Worm (Caenorhabditis elegans): ENCODE measurements around the gene Y39A3A.2.

Y39A3A.2 gene

ce11 chrIII:2030776-2031565 lies 26.5 kb downstream of the Y39A3A.2 start:
- TF ChIP-seq xnd-1 (tag; optimal IDR thresholded peaks at IDR 0.05) (no peak), cebp-2 (GFP tag; IDR thresholded peaks at IDR 0.05) (0 out of 2 replicates have a peak, but pooled peaks have one; percentile 63), ceh-100 (GFP tag; IDR thresholded peaks at IDR 0.05) (0 out of 2 replicates have a peak, but pooled peaks have one; percentile 37), ceh-40 (GFP tag; IDR thresholded peaks at IDR 0.05) (0 out of 2 replicates have a peak, but pooled peaks have one; percentile 54), C17E4.6 (GFP tag; IDR thresholded peaks at IDR 0.05) (0 out of 2 replicates have a peak, but pooled peaks have one; percentile 21), attf-5 (GFP tag; optimal IDR thresholded peaks at IDR 0.05) (peak; percentile 23), athp-1 (tag; optimal IDR thresholded peaks at IDR 0.05) (no peak), T07F8.4 (tag; optimal IDR thresholded peaks at IDR 0.05) (peak; percentile 27), lag-1 (GFP tag; IDR thresholded peaks at IDR 0.05) (no peak), attf-6 (GFP tag; IDR thresholded peaks at IDR 0.05) (0 out of 2 replicates have a peak, but pooled peaks have one; percentile 33), F52B5.7 (tag; optimal IDR thresholded peaks at IDR 0.05) (peak; percentile 2), ama-1 (optimal IDR thresholded peaks at IDR 0.05) (no peak), ama-1 (GFP tag; optimal IDR thresholded peaks at IDR 0.05) (peak; percentile 79 to 82), lsl-1 (GFP tag; optimal IDR thresholded peaks at IDR 0.05) (peak; percentile 36), ztf-18 (tag; optimal IDR thresholded peaks at IDR 0.05) (peak; percentile 42), atf-7 (tag; optimal IDR thresholded peaks at IDR 0.05) (no peak), Y95B8A.8 (GFP tag; IDR thresholded peaks at IDR 0.05) (0 out of 2 replicates have a peak, but pooled peaks have one; percentile 39), F49E8.2 (tag; optimal IDR thresholded peaks at IDR 0.05; ENCODE audit: insufficient read depth) (peak; percentile 13), bed-1 (GFP tag; IDR thresholded peaks at IDR 0.05) (no peak), Y53G8AR.9 (GFP tag; conservative IDR thresholded peaks at IDR 0.05) (no peak), tlf-1 (GFP tag; optimal IDR thresholded peaks at IDR 0.05) (no peak), ztf-28 (GFP tag; IDR thresholded peaks at IDR 0.05) (peak; percentile 66; the same call in 1 of the 2 replicates), die-1 (tag; optimal IDR thresholded peaks at IDR 0.05) (peak; percentile 73), sea-2 (GFP tag; IDR thresholded peaks at IDR 0.05) (no peak), zfh-2 (GFP tag; conservative IDR thresholded peaks at IDR 0.05) (no peak), B0035.1 (tag; optimal IDR thresholded peaks at IDR 0.05) (peak; percentile 14), F39B2.1 (GFP tag; IDR thresholded peaks at IDR 0.05) (no peak), fkh-3 (tag; optimal IDR thresholded peaks at IDR 0.05) (no peak), snpc-1.1 (tag; optimal IDR thresholded peaks at IDR 0.05; ENCODE audit: insufficient read depth) (no peak), snpc-4 (GFP tag; optimal IDR thresholded peaks at IDR 0.05) (peak; percentile 31), snpc-4 (tag; optimal IDR thresholded peaks at IDR 0.05) (no peak), him-1 (tag; optimal IDR thresholded peaks at IDR 0.05) (peak; percentile 68), efl-1 (GFP tag; optimal IDR thresholded peaks at IDR 0.05) (peak; percentile 44), madf-6 (GFP tag; IDR thresholded peaks at IDR 0.05) (peak; percentile 53), ZK185.1 (tag; optimal IDR thresholded peaks at IDR 0.05; ENCODE audit: poor library complexity, severe bottlenecking) (peak; percentile 36), akir-1 (GFP tag; optimal IDR thresholded peaks at IDR 0.05) (no peak), madf-10 (tag; optimal IDR thresholded peaks at IDR 0.05) (peak; percentile 6), hsf-1 (GFP tag; IDR thresholded peaks at IDR 0.05) (no peak), ztf-25 (GFP tag; IDR thresholded peaks at IDR 0.05) (peak; percentile 83), ceh-58 (GFP tag; IDR thresholded peaks at IDR 0.05) (0 out of 2 replicates have a peak, but pooled peaks have one; percentile 74), snpc-1.3 (tag; optimal IDR thresholded peaks at IDR 0.05; ENCODE audit: insufficient read depth) (peak; percentile 77), lin-26 (GFP tag; IDR thresholded peaks at IDR 0.05) (peak; percentile 94), nfyb-1 (GFP tag; IDR thresholded peaks at IDR 0.05) (peak; percentile 34; the same call in 1 of the 2 replicates), rec-8 (tag; optimal IDR thresholded peaks at IDR 0.05) (peak in 1 of 2 experiments; percentile 37), zim-3 (tag; optimal IDR thresholded peaks at IDR 0.05) (no peak), aptf-2 (GFP tag; conservative IDR thresholded peaks at IDR 0.05) (no peak)

Data from whole organism, young adult.